Fruit fly (Drosophila melanogaster): ENCODE results near the gene spen.

Gene spen

DNA sequence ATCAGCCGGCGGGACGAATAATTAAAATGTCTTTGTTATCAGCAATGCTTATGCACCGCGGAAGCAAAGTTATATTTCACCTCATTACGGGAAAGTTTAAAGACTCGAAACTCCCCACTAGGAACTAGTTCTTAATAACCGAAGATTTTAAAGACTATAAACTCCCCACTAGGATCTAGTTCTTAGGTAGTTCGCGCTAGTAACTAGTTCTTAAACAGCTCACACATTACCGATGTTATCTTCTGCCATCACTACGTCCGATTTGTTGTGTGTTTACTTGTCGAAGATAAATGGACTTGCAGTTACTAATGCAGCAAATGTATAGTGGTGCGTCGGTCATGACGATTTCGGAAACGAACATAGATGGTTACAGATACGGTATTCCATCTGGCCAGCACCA, 15.7 kb upstream of the spen start, which contains the start of the genes CG31974 and CG11454 (continued):
- TF ChIP-seq mld (GFP tag; IDR thresholded peaks at IDR 0.05; ENCODE audit: partially characterized antibody): 0 out of 3 replicates have a peak, but pooled peaks have one; percentile 41
- TF ChIP-seq Pdp1 (GFP tag; optimal IDR thresholded peaks at IDR 0.05): peak in 1 of 2 experiments; percentile 63
- peak; percentile 43 for TF ChIP-seq CTCF (GFP tag; optimal IDR thresholded peaks at IDR 0.05)
- no peak for TF ChIP-seq Oaz (GFP tag; IDR thresholded peaks at IDR 0.05)
- TF ChIP-seq CrebB (tag; optimal IDR thresholded peaks at IDR 0.05): peak; percentile 29
- peak; percentile 70; the same call in 1 of the 2 replicates for TF ChIP-seq nerfin-2 (GFP tag; IDR thresholded peaks at IDR 0.05; ENCODE audit: partially characterized antibody)
- TF ChIP-seq bigmax (GFP tag; optimal IDR thresholded peaks at IDR 0.05): peak; percentile 22
- peak; percentile 84 for TF ChIP-seq MESR4 (GFP tag; optimal IDR thresholded peaks at IDR 0.05)
- TF ChIP-seq E2f1 (GFP tag; IDR thresholded peaks at IDR 0.05): no peak
- TF ChIP-seq pum (GFP tag; optimal IDR thresholded peaks at IDR 0.05): peak; percentile 0
- TF ChIP-seq Scr (GFP tag; IDR thresholded peaks at IDR 0.05; ENCODE audit: partially characterized antibody): peak; percentile 82
- peak; percentile 7 for TF ChIP-seq CG30403 (GFP tag; optimal IDR thresholded peaks at IDR 0.05)
- TF ChIP-seq chm (GFP tag; IDR thresholded peaks at IDR 0.05): no peak
- peak; percentile 40 for TF ChIP-seq Fer1 (GFP tag; optimal IDR thresholded peaks at IDR 0.05)
- peak; percentile 21 for TF ChIP-seq grau (tag; optimal IDR thresholded peaks at IDR 0.05)
- no peak for TF ChIP-seq GATAe (GFP tag; conservative IDR thresholded peaks at IDR 0.05)
- TF ChIP-seq nom (GFP tag; optimal IDR thresholded peaks at IDR 0.05): peak; percentile 2
- TF ChIP-seq ato (GFP tag; IDR thresholded peaks at IDR 0.05; ENCODE audit: partially characterized antibody): peak; percentile 36; the same call in 1 of the 2 replicates
- TF ChIP-seq Ets97D (GFP tag; optimal IDR thresholded peaks at IDR 0.05): peak; percentile 46
- peak; percentile 38 for TF ChIP-seq Side (GFP tag; optimal IDR thresholded peaks at IDR 0.05)
- TF ChIP-seq CG8290 (GFP tag; optimal IDR thresholded peaks at IDR 0.05): no peak
- TF ChIP-seq CG8290 (tag; optimal IDR thresholded peaks at IDR 0.05): peak in 1 of 2 experiments; percentile 49
- TF ChIP-seq BEAF-32 (GFP tag; optimal IDR thresholded peaks at IDR 0.05): peak; percentile 82
- TF ChIP-seq B-H2 (GFP tag; optimal IDR thresholded peaks at IDR 0.05): peak; percentile 56
- TF ChIP-seq CG12391 (tag; optimal IDR thresholded peaks at IDR 0.05): peak; percentile 25
- TF ChIP-seq wek (GFP tag; optimal IDR thresholded peaks at IDR 0.05): peak; percentile 3
- TF ChIP-seq Rfx (GFP tag; IDR thresholded peaks at IDR 0.05): peak; percentile 18; the same call in 1 of the 2 replicates
- peak; percentile 34 for TF ChIP-seq mirr (GFP tag; optimal IDR thresholded peaks at IDR 0.05)
- TF ChIP-seq CG15514 (GFP tag; optimal IDR thresholded peaks at IDR 0.05): peak; percentile 100
- TF ChIP-seq HLH4C (GFP tag; IDR thresholded peaks at IDR 0.05; ENCODE audit: partially characterized antibody): peak; percentile 60; the same call in 1 of the 3 replicates
- peak; percentile 61 for TF ChIP-seq pros (GFP tag; optimal IDR thresholded peaks at IDR 0.05)
- peak; percentile 24 for TF ChIP-seq PHDP (tag; optimal IDR thresholded peaks at IDR 0.05)
- peak; percentile 4 for TF ChIP-seq CoRest (tag; optimal IDR thresholded peaks at IDR 0.05)
- TF ChIP-seq Xrp1 (GFP tag; IDR thresholded peaks at IDR 0.05): no peak
- no peak for TF ChIP-seq CG11398 (GFP tag; optimal IDR thresholded peaks at IDR 0.05)
- TF ChIP-seq bbx (GFP tag; IDR thresholded peaks at IDR 0.05; ENCODE audit: partially characterized antibody): peak; percentile 88
- TF ChIP-seq CG7987 (GFP tag; optimal IDR thresholded peaks at IDR 0.05): peak; percentile 14
- TF ChIP-seq knrl (GFP tag; IDR thresholded peaks at IDR 0.05; ENCODE audit: partially characterized antibody): peak; percentile 87
- peak; percentile 58; the same call in 1 of the 3 replicates for TF ChIP-seq vnd (GFP tag; IDR thresholded peaks at IDR 0.05; ENCODE audit: partially characterized antibody)
- peak; percentile 2 for TF ChIP-seq Nf-YB (GFP tag; optimal IDR thresholded peaks at IDR 0.05)
- peak; percentile 83 for TF ChIP-seq Opbp (GFP tag; IDR thresholded peaks at IDR 0.05; ENCODE audit: partially characterized antibody)
- TF ChIP-seq CG4617 (GFP tag; optimal IDR thresholded peaks at IDR 0.05; ENCODE audit: borderline replicate concordance): peak; percentile 68
- TF ChIP-seq vvl (GFP tag; IDR thresholded peaks at IDR 0.05): peak; percentile 15; the same call in 1 of the 2 replicates
- peak; percentile 37 for TF ChIP-seq Lhr (GFP tag; optimal IDR thresholded peaks at IDR 0.05)
- peak; percentile 34 for TF ChIP-seq CG10267 (tag; optimal IDR thresholded peaks at IDR 0.05)
- TF ChIP-seq Dp (GFP tag; optimal IDR thresholded peaks at IDR 0.05): peak; percentile 85
- TF ChIP-seq Eip74EF (GFP tag; optimal IDR thresholded peaks at IDR 0.05): peak in 1 of 2 experiments; percentile 69
- TF ChIP-seq exex (tag; optimal IDR thresholded peaks at IDR 0.05): peak; percentile 11
